Worm (Caenorhabditis elegans) whole organism, young adult: ENCODE measurements around the gene dao-4.

Experiments used
- D2030.7 ChIP-seq: fragments of 200-800 bp; sonication (Bioruptor generic); IDR thresholded peaks from 2 replicates; pipeline ENCODE4 v1.3.6; 2022; ENCODE audit warnings: missing genetic modification reagents, missing genetic modification characterization, missing compliant biosample characterization
- F10E7.11 ChIP-seq: sonication (generic microtip); optimal IDR thresholded peaks from 2 replicates; lab custom pipeline; 2017; ENCODE audit warnings: mild to moderate bottlenecking, missing genetic modification characterization, moderate library complexity, missing compliant biosample characterization
- F22D6.2 ChIP-seq: sonication (generic microtip); optimal IDR thresholded peaks from 2 replicates; lab custom pipeline; 2016; ENCODE audit warnings: mild to moderate bottlenecking, missing genetic modification characterization, missing compliant biosample characterization
- F49E8.2 ChIP-seq: sonication (generic microtip); optimal IDR thresholded peaks from 3 replicates; lab custom pipeline; 2017; ENCODE audit warnings: missing genetic modification characterization, mild to moderate bottlenecking, missing compliant biosample characterization, antibody characterized with exemption, moderate library complexity; ENCODE audit not compliant: insufficient read depth
- F57A8.1 ChIP-seq: fragments of 200-800 bp; sonication (Bioruptor generic); optimal IDR thresholded peaks from 2 replicates; lab custom pipeline; 2018; ENCODE audit warnings: mild to moderate bottlenecking, missing genetic modification characterization, moderate library complexity, missing compliant biosample characterization
- K11D2.4 ChIP-seq: fragments of 200-800 bp; sonication (Bioruptor generic); IDR thresholded peaks from 2 replicates; pipeline ENCODE4 v1.3.6; 2022; ENCODE audit warnings: missing genetic modification reagents, missing genetic modification characterization, missing compliant biosample characterization
- T26A5.8 ChIP-seq: sonication (generic microtip); optimal IDR thresholded peaks from 2 replicates; lab custom pipeline; 2016; ENCODE audit warnings: missing genetic modification characterization, missing compliant biosample characterization
- Y53F4B.3 ChIP-seq: fragments of 200-800 bp; sonication (Bioruptor generic); IDR thresholded peaks from 2 replicates; pipeline ENCODE4 v1.3.6; 2022; ENCODE audit warnings: missing genetic modification reagents, missing genetic modification characterization, missing compliant biosample characterization
- Y67H2A.10 ChIP-seq: fragments of 200-800 bp; sonication (Bioruptor generic); conservative IDR thresholded peaks from 2 replicates; pipeline ENCODE4 v1.3.6; 2022; ENCODE audit warnings: missing genetic modification reagents, missing genetic modification characterization, missing compliant biosample characterization
- Y95B8A.8 ChIP-seq: fragments of 200-800 bp; sonication (Bioruptor generic); IDR thresholded peaks from 2 replicates; pipeline ENCODE4 v1.3.6; 2022; ENCODE audit warnings: missing genetic modification reagents, missing genetic modification characterization, missing compliant biosample characterization
- ZK185.1 ChIP-seq: sonication (generic microtip); optimal IDR thresholded peaks from 2 replicates; lab custom pipeline; 2016; ENCODE audit warnings: mild to moderate bottlenecking, missing genetic modification characterization, missing compliant biosample characterization; ENCODE audit not compliant: poor library complexity, severe bottlenecking
- ama-1 ChIP-seq, 3 experiments: fragments of 150-350 bp in 1 of 3; sonication (generic microtip) in 2 of 3; optimal IDR thresholded peaks; 2 replicates each; lab custom pipeline; 2014 to 2018; ENCODE audit warnings: missing biosample characterization in 2 of 3, missing genetic modification characterization in 2 of 3, missing genetic modification reagents in 2 of 3
- atf-7 ChIP-seq: sonication (generic microtip); optimal IDR thresholded peaks from 2 replicates; lab custom pipeline; 2017; ENCODE audit warnings: mild to moderate bottlenecking, missing genetic modification characterization, missing compliant biosample characterization
- cebp-1 ChIP-seq, 2 experiments: fragments of 200-800 bp in 1 of 2; sonication (Bioruptor generic) in 1 of 2; sonication (generic microtip) in 1 of 2; IDR thresholded peaks in 1 of 2; optimal IDR thresholded peaks in 1 of 2; 2 replicates each; pipeline versions ENCODE4 v1.3.6 to Lab custom; 2017 to 2022; ENCODE audit warnings: missing compliant biosample characterization in 2 of 2, missing genetic modification characterization in 2 of 2, mild to moderate bottlenecking in 1 of 2, missing genetic modification reagents in 1 of 2, moderate library complexity in 1 of 2
- chd-7 ChIP-seq: sonication (generic microtip); optimal IDR thresholded peaks from 2 replicates; lab custom pipeline; 2016; ENCODE audit warnings: mild to moderate bottlenecking, missing genetic modification characterization, moderate library complexity, missing compliant biosample characterization
- dox-1 ChIP-seq: fragments of 200-800 bp; sonication (Bioruptor generic); IDR thresholded peaks from 2 replicates; pipeline ENCODE4 v1.3.6; 2022; ENCODE audit warnings: missing genetic modification reagents, missing genetic modification characterization, missing compliant biosample characterization
- dpff-1 ChIP-seq: sonication (generic microtip); optimal IDR thresholded peaks from 2 replicates; lab custom pipeline; 2017; ENCODE audit warnings: mild to moderate bottlenecking, missing genetic modification characterization, missing compliant biosample characterization
- dpl-1 ChIP-seq: fragments of 150-350 bp; optimal IDR thresholded peaks from 2 replicates; lab custom pipeline; 2014; ENCODE audit warnings: missing biosample characterization, missing genetic modification reagents, missing genetic modification characterization
- efl-1 ChIP-seq: fragments of 150-350 bp; optimal IDR thresholded peaks from 2 replicates; lab custom pipeline; 2014; ENCODE audit warnings: missing biosample characterization, missing genetic modification reagents, missing genetic modification characterization
- ets-4 ChIP-seq: fragments of 200-800 bp; sonication (Bioruptor generic); optimal IDR thresholded peaks from 2 replicates; lab custom pipeline; 2018; ENCODE audit warnings: mild to moderate bottlenecking, missing genetic modification characterization, missing compliant biosample characterization
- hmg-1.2 ChIP-seq: fragments of 200-800 bp; sonication (Bioruptor generic); IDR thresholded peaks from 2 replicates; pipeline ENCODE4 v1.3.6; 2022; ENCODE audit warnings: missing genetic modification reagents, missing genetic modification characterization, missing compliant biosample characterization
- lin-26 ChIP-seq: fragments of 200-800 bp; sonication (Bioruptor generic); IDR thresholded peaks from 2 replicates; pipeline ENCODE4 v1.3.6; 2022; ENCODE audit warnings: missing genetic modification reagents, missing genetic modification characterization, missing compliant biosample characterization
- lin-40 ChIP-seq: sonication (generic microtip); optimal IDR thresholded peaks from 2 replicates; lab custom pipeline; 2016; ENCODE audit warnings: missing genetic modification characterization, mild to moderate bottlenecking, missing compliant biosample characterization, missing genotype, missing genetic modification reagents
- lsl-1 ChIP-seq: fragments of 200-800 bp; sonication (Bioruptor generic); optimal IDR thresholded peaks from 2 replicates; lab custom pipeline; 2018; ENCODE audit warnings: mild to moderate bottlenecking, missing genetic modification characterization, moderate library complexity, missing compliant biosample characterization
- madf-10 ChIP-seq: sonication (generic microtip); optimal IDR thresholded peaks from 2 replicates; lab custom pipeline; 2016; ENCODE audit warnings: mild to moderate bottlenecking, missing genetic modification characterization, missing compliant biosample characterization
- madf-6 ChIP-seq: fragments of 200-800 bp; sonication (Bioruptor generic); IDR thresholded peaks from 2 replicates; pipeline ENCODE4 v1.3.6; 2022; ENCODE audit warnings: missing genetic modification reagents, missing genetic modification characterization, missing compliant biosample characterization
- madf-8 ChIP-seq: fragments of 200-800 bp; sonication (Bioruptor generic); conservative IDR thresholded peaks from 2 replicates; pipeline ENCODE4 v1.3.6; 2022; ENCODE audit warnings: missing genetic modification reagents, missing genetic modification characterization, missing compliant biosample characterization
- mes-4 ChIP-seq: sonication (generic microtip); optimal IDR thresholded peaks from 2 replicates; lab custom pipeline; 2016; ENCODE audit warnings: missing genotype, missing genetic modification characterization, missing compliant biosample characterization
- nfya-1 ChIP-seq: sonication (generic microtip); optimal IDR thresholded peaks from 2 replicates; lab custom pipeline; 2017; ENCODE audit warnings: antibody characterized with exemption, missing compliant biosample characterization, missing genetic modification characterization, borderline replicate concordance; ENCODE audit not compliant: insufficient read depth
- nfyb-1 ChIP-seq: fragments of 200-800 bp; sonication (Bioruptor generic); IDR thresholded peaks from 2 replicates; pipeline ENCODE4 v1.3.6; 2022; ENCODE audit warnings: missing genetic modification reagents, missing genetic modification characterization, missing compliant biosample characterization
- nhr-179 ChIP-seq: sonication (generic microtip); optimal IDR thresholded peaks from 2 replicates; lab custom pipeline; 2016; ENCODE audit warnings: mild to moderate bottlenecking, missing genetic modification characterization, missing compliant biosample characterization
- nhr-80 ChIP-seq: sonication (generic microtip); optimal IDR thresholded peaks from 2 replicates; lab custom pipeline; 2016; ENCODE audit warnings: missing genetic modification characterization, missing compliant biosample characterization
- snpc-1.1 ChIP-seq: sonication (generic microtip); optimal IDR thresholded peaks from 2 replicates; lab custom pipeline; 2017; ENCODE audit warnings: missing genetic modification characterization, mild to moderate bottlenecking, missing compliant biosample characterization, antibody characterized with exemption, moderate library complexity, missing genotype, missing genetic modification reagents; ENCODE audit not compliant: insufficient read depth
- snpc-4 ChIP-seq, 5 experiments: fragments of 150-350 bp in 1 of 5; sonication (generic microtip) in 4 of 5; optimal IDR thresholded peaks; 2 replicates each; lab custom pipeline; 2014 to 2018; ENCODE audit warnings: missing genetic modification characterization in 5 of 5, missing biosample characterization in 3 of 5, antibody characterized with exemption in 2 of 5, mild to moderate bottlenecking in 2 of 5, missing compliant biosample characterization in 2 of 5, missing genotype in 2 of 5, moderate library complexity in 2 of 5, missing genetic modification reagents in 1 of 5
- tbp1 ChIP-seq: fragments of 200-800 bp; sonication (Bioruptor generic); optimal IDR thresholded peaks from 2 replicates; lab custom pipeline; 2018; ENCODE audit warnings: mild to moderate bottlenecking, missing genetic modification characterization, missing compliant biosample characterization
- unc-130 ChIP-seq: sonication (generic microtip); optimal IDR thresholded peaks from 2 replicates; lab custom pipeline; 2016; ENCODE audit warnings: missing genetic modification reagents, missing genetic modification characterization, missing compliant biosample characterization
- unc-62 ChIP-seq: fragments of 150-350 bp; optimal IDR thresholded peaks from 2 replicates; lab custom pipeline; 2014; ENCODE audit warnings: missing biosample characterization, missing genetic modification reagents, missing genetic modification characterization
- zfh-2 ChIP-seq: fragments of 200-800 bp; sonication (Bioruptor generic); conservative IDR thresholded peaks from 2 replicates; pipeline ENCODE4 v1.3.6; 2022; ENCODE audit warnings: missing genetic modification reagents, missing genetic modification characterization, missing compliant biosample characterization
- ztf-22 ChIP-seq: fragments of 200-800 bp; sonication (Bioruptor generic); optimal IDR thresholded peaks from 2 replicates; lab custom pipeline; 2018; ENCODE audit warnings: mild to moderate bottlenecking, missing genetic modification characterization, moderate library complexity, missing compliant biosample characterization
- ztf-26 ChIP-seq: sonication (generic microtip); optimal IDR thresholded peaks from 2 replicates; lab custom pipeline; 2017; ENCODE audit warnings: missing genetic modification characterization, missing compliant biosample characterization
- ztf-6 ChIP-seq: fragments of 200-800 bp; sonication (Bioruptor generic); IDR thresholded peaks from 2 replicates; pipeline ENCODE4 v1.3.6; 2022; ENCODE audit warnings: missing genetic modification reagents, missing genetic modification characterization, missing compliant biosample characterization

The dao-4 gene

ce11 chrX:10083272-10083671 lies 8.2 kb downstream of the dao-4 start:
- TF ChIP-seq T26A5.8 (no peak), Y67H2A.10 (GFP tag; lab: Robert Waterston, UW) (no peak), efl-1 (peak; percentile 70), madf-8 (GFP tag; lab: Robert Waterston, UW) (0 out of 2 replicates have a peak, but pooled peaks have one; percentile 26), cebp-1 (GFP tag; IDR thresholded peaks at IDR 0.05; lab: Robert Waterston, UW) (no peak), cebp-1 (tag; optimal IDR thresholded peaks at IDR 0.05; lab: Kevin White, UChicago) (no peak), hmg-1.2 (GFP tag; lab: Robert Waterston, UW) (peak; percentile 85), madf-6 (peak; percentile 67)
- TF ChIP-seq, all 124 proteins: peak for 4

- TF ChIP-seq F10E7.11 (tag; lab: Kevin White, UChicago) (no peak), nhr-80 (tag; lab: Kevin White, UChicago) (peak; percentile 83), ztf-26 (tag; lab: Kevin White, UChicago) (peak; percentile 51), F22D6.2 (tag; lab: Kevin White, UChicago) (peak; percentile 49), madf-10 (tag; lab: Kevin White, UChicago) (no peak), snpc-4 (GFP tag; optimal IDR thresholded peaks at IDR 0.05; lab: Kevin White, UChicago) (no peak), snpc-4 (tag; optimal IDR thresholded peaks at IDR 0.05; lab: Kevin White, UChicago) (peak in 1 of 4 experiments; percentile 12), lin-26 (GFP tag; lab: Robert Waterston, UW) (peak; percentile 38; the same call in 1 of the 2 replicates), unc-130 (GFP tag; lab: Kevin White, UChicago) (no peak), F57A8.1 (no peak), chd-7 (tag; lab: Kevin White, UChicago) (no peak), Y95B8A.8 (GFP tag; lab: Robert Waterston, UW) (no peak), nfya-1 (tag; lab: Kevin White, UChicago) (no peak), hmg-1.2 (GFP tag; lab: Robert Waterston, UW) (0 out of 2 replicates have a peak, but pooled peaks have one; percentile 9), nhr-179 (tag; lab: Kevin White, UChicago) (no peak), ZK185.1 (tag; lab: Kevin White, UChicago) (peak; percentile 42), unc-62 (peak; percentile 43), Y53F4B.3 (GFP tag; lab: Robert Waterston, UW) (no peak), ama-1 (optimal IDR thresholded peaks at IDR 0.05; lab: Kevin White, UChicago) (no peak), ama-1 (GFP tag; optimal IDR thresholded peaks at IDR 0.05; lab: Kevin White, UChicago) (no peak), ztf-6 (no peak), dox-1 (GFP tag; lab: Robert Waterston, UW) (0 out of 2 replicates have a peak, but pooled peaks have one; percentile 4), lsl-1 (GFP tag; lab: Kevin White, UChicago) (no peak), tbp1 (GFP tag; lab: Kevin White, UChicago) (no peak), ztf-22 (GFP tag; lab: Kevin White, UChicago) (peak; percentile 51), mes-4 (tag; lab: Kevin White, UChicago) (no peak), nfyb-1 (GFP tag; lab: Robert Waterston, UW) (0 out of 2 replicates have a peak, but pooled peaks have one; percentile 37), lin-40 (tag; lab: Kevin White, UChicago) (peak; percentile 47), F49E8.2 (tag; lab: Kevin White, UChicago) (no peak), atf-7 (tag; lab: Kevin White, UChicago) (peak; percentile 55), cebp-1 (GFP tag; IDR thresholded peaks at IDR 0.05; lab: Robert Waterston, UW) (no peak; the same call in 1 of the 2 replicates), cebp-1 (tag; optimal IDR thresholded peaks at IDR 0.05; lab: Kevin White, UChicago) (peak; percentile 66), ets-4 (GFP tag; lab: Kevin White, UChicago) (peak; percentile 6), K11D2.4 (GFP tag; lab: Robert Waterston, UW) (no peak), dpff-1 (tag; lab: Kevin White, UChicago) (no peak), D2030.7 (GFP tag; lab: Robert Waterston, UW) (no peak), zfh-2 (GFP tag; lab: Robert Waterston, UW) (no peak), dpl-1 (no peak), snpc-1.1 (tag; lab: Kevin White, UChicago) (no peak)
Measured at ce11 chrX:10084050-10084672, 9.1 kb downstream of the dao-4 start, which contains the start of gene W07E11.1. Gene W07E11.1 (plus strand): TSS chrX:10084622.
